Worm (Caenorhabditis elegans) whole organism, L2 larva: ENCODE data around the gene F10C1.1.

Source experiments
- C34F6.9 ChIP-seq: fragments of 150-350 bp; optimal IDR thresholded peaks from 2 replicates; lab custom pipeline; 2014; ENCODE audit warnings: missing biosample characterization, missing genetic modification characterization
- F13H6.1 ChIP-seq: sonication (generic microtip); optimal IDR thresholded peaks from 2 replicates; lab custom pipeline; 2016; ENCODE audit warnings: missing genetic modification characterization, missing compliant biosample characterization
- R02D3.7 ChIP-seq: fragments of 150-350 bp; optimal IDR thresholded peaks from 2 replicates; lab custom pipeline; 2014; ENCODE audit warnings: missing biosample characterization, missing genetic modification characterization
- alr-1 ChIP-seq: fragments of 150-350 bp; optimal IDR thresholded peaks from 2 replicates; lab custom pipeline; 2014; ENCODE audit warnings: missing biosample characterization, missing genetic modification characterization
- aly-2 ChIP-seq: fragments of 150-350 bp; optimal IDR thresholded peaks from 2 replicates; lab custom pipeline; 2014; ENCODE audit warnings: missing biosample characterization, missing genetic modification characterization
- ama-1 ChIP-seq: fragments of 150-350 bp; optimal IDR thresholded peaks from 2 replicates; lab custom pipeline; 2018; ENCODE audit warnings: inconsistent platforms
- blmp-1 ChIP-seq: sonication (generic microtip); optimal IDR thresholded peaks from 2 replicates; lab custom pipeline; 2017; ENCODE audit warnings: missing genetic modification characterization, mild to moderate bottlenecking, missing compliant biosample characterization, antibody characterized with exemption, moderate library complexity; ENCODE audit not compliant: insufficient read depth
- ceh-16 ChIP-seq: fragments of 150-350 bp; optimal IDR thresholded peaks from 2 replicates; lab custom pipeline; 2014; ENCODE audit warnings: missing biosample characterization, missing genetic modification characterization
- ceh-82 ChIP-seq: fragments of 150-350 bp; optimal IDR thresholded peaks from 2 replicates; lab custom pipeline; 2014; ENCODE audit warnings: missing biosample characterization, missing genetic modification characterization
- crh-2 ChIP-seq: sonication (generic microtip); optimal IDR thresholded peaks from 2 replicates; lab custom pipeline; 2017; ENCODE audit warnings: missing biosample characterization, missing genetic modification characterization
- dmd-4 ChIP-seq: sonication (generic microtip); optimal IDR thresholded peaks from 2 replicates; lab custom pipeline; 2017; ENCODE audit warnings: missing biosample characterization, missing genetic modification characterization
- elt-1 ChIP-seq: fragments of 150-350 bp; optimal IDR thresholded peaks from 2 replicates; lab custom pipeline; 2014; ENCODE audit warnings: missing biosample characterization, missing genetic modification characterization
- elt-3 ChIP-seq: sonication (generic microtip); optimal IDR thresholded peaks from 2 replicates; lab custom pipeline; 2017; ENCODE audit warnings: missing biosample characterization, missing genetic modification characterization
- fos-1 ChIP-seq: fragments of 150-350 bp; optimal IDR thresholded peaks from 2 replicates; lab custom pipeline; 2014; ENCODE audit warnings: missing biosample characterization, missing genetic modification characterization
- lin-11 ChIP-seq: fragments of 150-350 bp; sonication (generic microtip); optimal IDR thresholded peaks from 2 replicates; lab custom pipeline; 2014; ENCODE audit warnings: missing biosample characterization, missing genetic modification characterization, inconsistent platforms, mixed read lengths
- lin-13 ChIP-seq: fragments of 150-350 bp; optimal IDR thresholded peaks from 2 replicates; lab custom pipeline; 2014; ENCODE audit warnings: missing biosample characterization, missing genetic modification reagents, missing genetic modification characterization
- lin-39 ChIP-seq: fragments of 150-350 bp; optimal IDR thresholded peaks from 2 replicates; lab custom pipeline; 2014; ENCODE audit warnings: missing biosample characterization, missing genetic modification reagents, missing genetic modification characterization
- lsy-2 ChIP-seq, 2 experiments: fragments of 150-350 bp in 1 of 2; sonication (generic microtip) in 1 of 2; optimal IDR thresholded peaks; 2 replicates each; lab custom pipeline; 2014 to 2017; ENCODE audit warnings: missing biosample characterization in 2 of 2, missing genetic modification characterization in 2 of 2
- mbf-1 ChIP-seq: sonication (generic microtip); optimal IDR thresholded peaks from 2 replicates; lab custom pipeline; 2017; ENCODE audit warnings: missing biosample characterization, missing genetic modification characterization
- mdl-1 ChIP-seq, 2 experiments: fragments of 150-350 bp in 1 of 2; sonication (generic microtip) in 1 of 2; optimal IDR thresholded peaks; 2 replicates each; lab custom pipeline; 2017; ENCODE audit warnings: missing biosample characterization in 2 of 2, missing genetic modification characterization in 2 of 2
- nhr-10 ChIP-seq: sonication (generic microtip); optimal IDR thresholded peaks from 2 replicates; lab custom pipeline; 2017; ENCODE audit warnings: missing biosample characterization, missing genetic modification characterization
- nhr-11 ChIP-seq: fragments of 150-350 bp; optimal IDR thresholded peaks from 2 replicates; lab custom pipeline; 2014; ENCODE audit warnings: missing biosample characterization, missing genetic modification characterization
- nhr-21 ChIP-seq: fragments of 150-350 bp; optimal IDR thresholded peaks from 2 replicates; lab custom pipeline; 2014; ENCODE audit warnings: missing biosample characterization, missing genetic modification characterization
- nhr-23 ChIP-seq: fragments of 150-350 bp; optimal IDR thresholded peaks from 2 replicates; lab custom pipeline; 2014; ENCODE audit warnings: missing biosample characterization, missing genetic modification reagents, missing genetic modification characterization
- nhr-77 ChIP-seq: fragments of 150-350 bp; optimal IDR thresholded peaks from 2 replicates; lab custom pipeline; 2014; ENCODE audit warnings: missing biosample characterization, missing genetic modification characterization
- peb-1 ChIP-seq: fragments of 150-350 bp; optimal IDR thresholded peaks from 2 replicates; lab custom pipeline; 2014; ENCODE audit warnings: missing biosample characterization, missing genetic modification characterization
- sma-3 ChIP-seq: sonication (generic microtip); optimal IDR thresholded peaks from 2 replicates; lab custom pipeline; 2016; ENCODE audit warnings: missing genetic modification reagents, missing genetic modification characterization, missing compliant biosample characterization
- sma-9 ChIP-seq, 2 experiments: fragments of 150-350 bp in 1 of 2; sonication (generic microtip) in 1 of 2; optimal IDR thresholded peaks; 2 replicates each; lab custom pipeline; 2014 to 2016; ENCODE audit warnings: missing genetic modification characterization in 2 of 2, mild to moderate bottlenecking in 1 of 2, missing biosample characterization in 1 of 2, missing compliant biosample characterization in 1 of 2, missing genetic modification reagents in 1 of 2, moderate library complexity in 1 of 2
- snpc-4 ChIP-seq: fragments of 150-350 bp; optimal IDR thresholded peaks from 2 replicates; lab custom pipeline; 2014; ENCODE audit warnings: missing biosample characterization, missing genetic modification characterization
- zag-1 ChIP-seq: fragments of 150-350 bp; optimal IDR thresholded peaks from 2 replicates; lab custom pipeline; 2014; ENCODE audit warnings: missing biosample characterization, missing genetic modification characterization
- ztf-1 ChIP-seq: fragments of 200-800 bp; sonication (Bioruptor generic); conservative IDR thresholded peaks from 2 replicates; pipeline ENCODE4 v1.3.6; 2022; ENCODE audit warnings: missing genetic modification characterization, missing compliant biosample characterization
- ztf-11 ChIP-seq: sonication (generic microtip); optimal IDR thresholded peaks from 2 replicates; lab custom pipeline; 2017; ENCODE audit warnings: missing biosample characterization, missing genetic modification characterization
- ztf-4 ChIP-seq: fragments of 150-350 bp; optimal IDR thresholded peaks from 2 replicates; lab custom pipeline; 2014; ENCODE audit warnings: missing biosample characterization, missing genetic modification characterization

F10C1.1 gene

ce11 chrII:5797348-5797977 is 23.4 kb downstream of the F10C1.1 start, which contains the start of the genes msp-63 and msp-142:
msp-63 (minus strand) TSS chrII:5797448.
msp-142 (plus strand) TSS chrII:5797927.
- TF ChIP-seq lin-13 (GFP tag; lab: Kevin White, UChicago) (no peak), ztf-1 (GFP tag; lab: Robert Waterston, UW) (no peak), mdl-1 (tag; optimal IDR thresholded peaks at IDR 0.05; lab: Kevin White, UChicago) (no peak), F13H6.1 (tag; lab: Kevin White, UChicago) (no peak), nhr-10 (tag; lab: Kevin White, UChicago) (no peak), ztf-11 (tag; lab: Kevin White, UChicago) (no peak), lin-39 (tag; lab: Kevin White, UChicago) (no peak), R02D3.7 (tag; lab: Kevin White, UChicago) (no peak), peb-1 (tag; lab: Kevin White, UChicago) (no peak), ceh-82 (tag; lab: Kevin White, UChicago) (no peak), nhr-23 (tag; lab: Kevin White, UChicago) (no peak)

DNA sequence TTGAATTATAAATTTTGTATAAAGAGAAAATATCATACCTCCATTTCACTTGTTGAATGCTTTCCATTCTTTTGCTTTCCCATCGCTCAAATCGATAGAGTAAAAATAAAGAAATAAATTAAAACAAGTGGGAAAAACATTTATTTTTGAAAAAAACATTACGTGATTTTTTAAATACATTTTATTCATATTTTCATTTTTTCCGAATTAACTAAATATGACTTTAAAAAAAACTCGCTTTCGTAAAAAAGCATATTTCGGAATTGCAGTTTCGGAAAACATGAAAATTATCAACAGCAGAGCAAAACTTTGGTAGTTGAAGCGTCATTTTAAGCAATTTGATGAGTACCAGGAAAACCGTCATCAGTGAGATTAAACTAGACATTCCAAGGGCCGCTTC is 25.5 kb downstream of the F10C1.1 start, which contains the start of gene K05F1.8:
TSS of gene K05F1.8 (minus strand) at position 101 of the 400 bp plus-strand sequence.
- TF ChIP-seq snpc-4 (no peak), aly-2 (tag; lab: Kevin White, UChicago) (no peak), mbf-1 (tag; lab: Kevin White, UChicago) (no peak), lin-39 (tag; lab: Kevin White, UChicago) (no peak), nhr-11 (tag; lab: Kevin White, UChicago) (no peak), lin-13 (GFP tag; lab: Kevin White, UChicago) (no peak), F13H6.1 (tag; lab: Kevin White, UChicago) (no peak), alr-1 (no peak), zag-1 (tag; lab: Kevin White, UChicago) (no peak), sma-3 (GFP tag; lab: Kevin White, UChicago) (no peak), ztf-11 (tag; lab: Kevin White, UChicago) (no peak), sma-9 (GFP tag; optimal IDR thresholded peaks at IDR 0.05; lab: Kevin White, UChicago) (no peak), sma-9 (tag; optimal IDR thresholded peaks at IDR 0.05; lab: Kevin White, UChicago) (no peak), lin-11 (no peak), lsy-2 (tag; optimal IDR thresholded peaks at IDR 0.05; lab: Kevin White, UChicago) (no peak), ceh-16 (tag; lab: Kevin White, UChicago) (no peak), ztf-4 (tag; lab: Kevin White, UChicago) (no peak), peb-1 (tag; lab: Kevin White, UChicago) (no peak), elt-1 (tag; lab: Kevin White, UChicago) (no peak), elt-3 (tag; lab: Kevin White, UChicago) (no peak), blmp-1 (tag; lab: Kevin White, UChicago) (no peak)

ce11 chrII:5801075-5801474 is 27.0 kb downstream of the F10C1.1 start, which contains the start of the genes K05F1.9 and K05F1.1:
K05F1.9 (minus strand) TSS chrII:5801175.
K05F1.1 (plus strand) TSS chrII:5801382.
- TF ChIP-seq nhr-21 (tag; lab: Kevin White, UChicago) (no peak), alr-1 (no peak), ama-1 (lab: Kevin White, UChicago) (no peak), dmd-4 (tag; lab: Kevin White, UChicago) (no peak), sma-9 (GFP tag; optimal IDR thresholded peaks at IDR 0.05; lab: Kevin White, UChicago) (no peak), sma-9 (tag; optimal IDR thresholded peaks at IDR 0.05; lab: Kevin White, UChicago) (no peak), aly-2 (tag; lab: Kevin White, UChicago) (no peak), elt-3 (tag; lab: Kevin White, UChicago) (no peak), C34F6.9 (no peak)

- no peak for TF ChIP-seq nhr-77 (tag; lab: Kevin White, UChicago)
- TF ChIP-seq fos-1 (tag; lab: Kevin White, UChicago), result peak; percentile 29
These were observed 30.3 kb downstream of the F10C1.1 start for ce11 chrII:5804288-5804687.

ce11 chrII:5805303-5805702 is 31.3 kb downstream of the F10C1.1 start, which contains the start of gene K05F1.10:
K05F1.10 (minus strand) TSS chrII:5805473.
- TF ChIP-seq crh-2 (peak; percentile 17), alr-1 (no peak)
